Worm (Caenorhabditis elegans) whole organism, L3 larva: ENCODE data around the gene F42A10.6.

ENCODE experiments used
- R02D3.7 ChIP-seq: fragments of 150-350 bp; optimal IDR thresholded peaks from 2 replicates; lab custom pipeline; 2014; ENCODE audit warnings: missing biosample characterization, missing genetic modification characterization
- aly-2 ChIP-seq: fragments of 150-350 bp; optimal IDR thresholded peaks from 2 replicates; lab custom pipeline; 2014; ENCODE audit warnings: missing biosample characterization, missing genetic modification characterization
- elt-2 ChIP-seq: sonication (generic microtip); optimal IDR thresholded peaks from 2 replicates; lab custom pipeline; 2016; ENCODE audit warnings: missing genetic modification reagents, mild to moderate bottlenecking, missing genetic modification characterization, missing compliant biosample characterization
- nhr-28 ChIP-seq: fragments of 150-350 bp; optimal IDR thresholded peaks from 2 replicates; lab custom pipeline; 2014; ENCODE audit warnings: missing biosample characterization, missing genetic modification characterization
- pqm-1 ChIP-seq: fragments of 150-350 bp; optimal IDR thresholded peaks from 2 replicates; lab custom pipeline; 2017; ENCODE audit warnings: missing biosample characterization, missing genetic modification characterization, inconsistent platforms

DNA sequence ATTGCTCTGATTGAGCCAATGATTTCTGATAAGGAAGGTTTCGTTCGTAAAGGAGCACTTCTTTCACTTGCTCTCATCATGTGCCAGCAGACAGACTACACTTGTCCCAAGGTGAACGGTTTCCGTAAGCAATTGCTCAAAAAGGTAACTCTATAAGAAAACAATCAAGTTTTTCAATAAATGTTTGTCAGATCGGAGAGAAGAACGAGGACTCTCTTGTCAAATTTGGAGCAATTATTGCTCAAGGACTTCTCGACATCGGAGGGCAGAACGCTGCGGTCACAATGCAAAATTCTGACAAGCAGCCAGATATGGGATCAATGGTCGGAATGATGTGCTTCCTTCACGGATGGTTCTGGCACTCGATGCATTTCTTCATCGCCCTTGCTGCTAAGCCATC is 24.7 kb upstream of the F42A10.6 start:
- no peak for TF ChIP-seq aly-2 (tag; lab: Kevin White, UChicago)
- TF ChIP-seq R02D3.7 (tag; lab: Kevin White, UChicago) = no peak
- TF ChIP-seq nhr-28 (tag; lab: Kevin White, UChicago) = no peak
- no peak for TF ChIP-seq pqm-1 (tag; lab: Kevin White, UChicago)
- TF ChIP-seq elt-2 (tag; lab: Kevin White, UChicago) = no peak
